Worm (Caenorhabditis elegans) whole organism, L4/young adult: ENCODE data around the gene srg-38.

ENCODE experiments used
- W03F9.2 ChIP-seq: fragments of 150-350 bp; optimal IDR thresholded peaks from 2 replicates; lab custom pipeline; 2014; ENCODE audit warnings: missing biosample characterization, missing genetic modification characterization
- dao-5 ChIP-seq: sonication (generic microtip); optimal IDR thresholded peaks from 2 replicates; lab custom pipeline; 2016; ENCODE audit warnings: missing genotype, missing genetic modification characterization, moderate library complexity, missing compliant biosample characterization

ce11 chrV:11146958-11147779, 8.3 kb downstream of the srg-38 start, which contains the start of the genes T19C4.24 and nlp-33:
- no peak for TF ChIP-seq dao-5 (tag; lab: Kevin White, UChicago)
- no peak for TF ChIP-seq W03F9.2 (tag; lab: Kevin White, UChicago)
